Worm (Caenorhabditis elegans) whole organism, L1 larva: ENCODE data around the gene K08F4.5.
A peak's percentile ranks its signal among the peaks of the same experiment; 100 is the strongest.

Source experiments
- C04F5.9 ChIP-seq: sonication (generic microtip); optimal IDR thresholded peaks from 2 replicates; lab custom pipeline; 2016; ENCODE audit warnings: missing genetic modification characterization, missing compliant biosample characterization
- C16A3.4 ChIP-seq: fragments of 150-350 bp; optimal IDR thresholded peaks from 2 replicates; lab custom pipeline; 2014; ENCODE audit warnings: missing biosample characterization, missing genetic modification characterization
- F16B12.6 ChIP-seq: fragments of 150-350 bp; optimal IDR thresholded peaks from 2 replicates; lab custom pipeline; 2014; ENCODE audit warnings: missing biosample characterization, missing genetic modification characterization
- Y116A8C.19 ChIP-seq: sonication (generic microtip); optimal IDR thresholded peaks from 2 replicates; lab custom pipeline; 2016; ENCODE audit warnings: missing compliant biosample characterization, missing genetic modification characterization, borderline replicate concordance
- ama-1 ChIP-seq: fragments of 150-350 bp; optimal IDR thresholded peaks from 2 replicates; lab custom pipeline; 2014
- ceh-88 ChIP-seq: fragments of 200-800 bp; sonication (Bioruptor generic); IDR thresholded peaks from 2 replicates; pipeline ENCODE4 v1.3.6; 2022; ENCODE audit warnings: missing genetic modification characterization, missing compliant biosample characterization
- ces-1 ChIP-seq: fragments of 150-350 bp; optimal IDR thresholded peaks from 2 replicates; lab custom pipeline; 2014; ENCODE audit warnings: missing biosample characterization, missing genetic modification reagents, missing genetic modification characterization
- efl-3 ChIP-seq: fragments of 200-800 bp; sonication (Bioruptor generic); optimal IDR thresholded peaks from 2 replicates; lab custom pipeline; 2018; ENCODE audit warnings: mild to moderate bottlenecking, missing genetic modification characterization, missing compliant biosample characterization
- egl-13 ChIP-seq: sonication (generic microtip); optimal IDR thresholded peaks from 2 replicates; lab custom pipeline; 2016; ENCODE audit warnings: missing genotype, missing genetic modification reagents, missing genetic modification characterization, missing compliant biosample characterization
- elt-3 ChIP-seq, 6 experiments: fragments of 150-350 bp in 1 of 6; sonication (generic microtip); optimal IDR thresholded peaks; 2 replicates each; lab custom pipeline; 2017 to 2018; ENCODE audit warnings: missing biosample characterization in 6 of 6, missing genetic modification characterization in 6 of 6, inconsistent platforms in 1 of 6
- fkh-10 ChIP-seq: sonication (generic microtip); optimal IDR thresholded peaks from 2 replicates; lab custom pipeline; 2017; ENCODE audit warnings: missing biosample characterization, missing genetic modification reagents, missing genetic modification characterization
- fkh-4 ChIP-seq: sonication (generic microtip); optimal IDR thresholded peaks from 2 replicates; lab custom pipeline; 2016; ENCODE audit warnings: missing compliant biosample characterization, missing genetic modification characterization, borderline replicate concordance
- fkh-8 ChIP-seq: sonication (generic microtip); optimal IDR thresholded peaks from 2 replicates; lab custom pipeline; 2016; ENCODE audit warnings: mild to moderate bottlenecking, missing genetic modification characterization, missing compliant biosample characterization
- fos-1 ChIP-seq: fragments of 150-350 bp; optimal IDR thresholded peaks from 2 replicates; lab custom pipeline; 2014; ENCODE audit warnings: missing biosample characterization, missing genetic modification characterization
- grh-1 ChIP-seq: fragments of 200-800 bp; sonication (Bioruptor generic); IDR thresholded peaks from 2 replicates; pipeline ENCODE4 v1.3.6; 2022; ENCODE audit warnings: missing genetic modification reagents, missing genetic modification characterization, missing compliant biosample characterization
- hpl-2 ChIP-seq: fragments of 150-350 bp; optimal IDR thresholded peaks from 2 replicates; lab custom pipeline; 2014; ENCODE audit warnings: missing biosample characterization, missing genetic modification reagents, missing genetic modification characterization
- irx-1 ChIP-seq: sonication (generic microtip); optimal IDR thresholded peaks from 2 replicates; lab custom pipeline; 2016; ENCODE audit warnings: missing genetic modification characterization, missing compliant biosample characterization
- lir-3 ChIP-seq: sonication (generic microtip); optimal IDR thresholded peaks from 2 replicates; lab custom pipeline; 2016; ENCODE audit warnings: mild to moderate bottlenecking, missing genetic modification characterization, moderate library complexity, missing compliant biosample characterization; ENCODE audit not compliant: poor library complexity
- lsy-2 ChIP-seq, 2 experiments: fragments of 150-350 bp; optimal IDR thresholded peaks; 2 replicates each; lab custom pipeline; 2014; ENCODE audit warnings: missing biosample characterization in 2 of 2, missing genetic modification characterization in 2 of 2
- mab-9 ChIP-seq: fragments of 200-800 bp; sonication (Bioruptor generic); IDR thresholded peaks from 2 replicates; pipeline ENCODE4 v1.3.6; 2022; ENCODE audit warnings: missing genetic modification reagents, missing genetic modification characterization, missing compliant biosample characterization
- mdl-1 ChIP-seq, 2 experiments: fragments of 150-350 bp; optimal IDR thresholded peaks; 2 replicates each; lab custom pipeline; 2014 to 2017; ENCODE audit warnings: missing biosample characterization in 2 of 2, missing genetic modification characterization in 2 of 2, inconsistent platforms in 1 of 2
- nhr-19 ChIP-seq: fragments of 200-800 bp; sonication (Bioruptor generic); conservative IDR thresholded peaks from 2 replicates; pipeline ENCODE4 v1.3.6; 2022; ENCODE audit warnings: missing genetic modification characterization, missing compliant biosample characterization
- nhr-237 ChIP-seq: fragments of 150-350 bp; optimal IDR thresholded peaks from 2 replicates; lab custom pipeline; 2014; ENCODE audit warnings: missing biosample characterization, missing genetic modification characterization
- nhr-28 ChIP-seq: fragments of 150-350 bp; optimal IDR thresholded peaks from 2 replicates; lab custom pipeline; 2014; ENCODE audit warnings: missing biosample characterization, missing genetic modification characterization
- nhr-47 ChIP-seq: sonication (generic microtip); optimal IDR thresholded peaks from 2 replicates; lab custom pipeline; 2016; ENCODE audit warnings: mild to moderate bottlenecking, missing genetic modification characterization, moderate library complexity, missing compliant biosample characterization
- nhr-76 ChIP-seq: sonication (generic microtip); optimal IDR thresholded peaks from 2 replicates; lab custom pipeline; 2017; ENCODE audit warnings: missing biosample characterization, missing genetic modification characterization
- nhr-84 ChIP-seq: sonication (generic microtip); optimal IDR thresholded peaks from 2 replicates; lab custom pipeline; 2017; ENCODE audit warnings: missing biosample characterization, missing genetic modification characterization
- nhr-90 ChIP-seq: sonication (generic microtip); optimal IDR thresholded peaks from 2 replicates; lab custom pipeline; 2016; ENCODE audit warnings: mild to moderate bottlenecking, missing genetic modification characterization, missing compliant biosample characterization; ENCODE audit not compliant: poor library complexity
- pax-3 ChIP-seq: fragments of 200-800 bp; sonication (Bioruptor generic); optimal IDR thresholded peaks from 2 replicates; lab custom pipeline; 2018; ENCODE audit warnings: mild to moderate bottlenecking, missing genetic modification characterization, moderate library complexity, missing compliant biosample characterization
- rnt-1 ChIP-seq: sonication (generic microtip); optimal IDR thresholded peaks from 2 replicates; lab custom pipeline; 2016; ENCODE audit warnings: mild to moderate bottlenecking, missing genetic modification characterization, moderate library complexity, missing compliant biosample characterization
- unc-30 ChIP-seq: sonication (generic microtip); optimal IDR thresholded peaks from 2 replicates; lab custom pipeline; 2017; ENCODE audit warnings: missing biosample characterization, missing genetic modification characterization
- unc-86 ChIP-seq: sonication (generic microtip); optimal IDR thresholded peaks from 2 replicates; lab custom pipeline; 2016; ENCODE audit warnings: missing genetic modification characterization, missing compliant biosample characterization
- xbp-1 ChIP-seq: sonication (generic microtip); optimal IDR thresholded peaks from 2 replicates; lab custom pipeline; 2016; ENCODE audit warnings: missing genetic modification characterization, missing compliant biosample characterization
- zag-1 ChIP-seq: fragments of 150-350 bp; optimal IDR thresholded peaks from 2 replicates; lab custom pipeline; 2014; ENCODE audit warnings: missing biosample characterization, missing genetic modification characterization
- ztf-11 ChIP-seq, 2 experiments: sonication (generic microtip); optimal IDR thresholded peaks; 2 replicates each; lab custom pipeline; 2016 to 2017; ENCODE audit warnings: missing genetic modification characterization in 2 of 2, missing biosample characterization in 1 of 2, missing compliant biosample characterization in 1 of 2
- ztf-4 ChIP-seq: fragments of 150-350 bp; optimal IDR thresholded peaks from 2 replicates; lab custom pipeline; 2014; ENCODE audit warnings: missing biosample characterization, missing genetic modification characterization

The K08F4.5 gene

ce11 chrIV:10128906-10129386 is 6.8 kb downstream of the K08F4.5 start, which contains the start of the genes gtbp-1 and K08F4.3 (continued):
- TF ChIP-seq pax-3 (peak; percentile 23), ama-1 (lab: Kevin White, UChicago) (no peak), irx-1 (tag; lab: Kevin White, UChicago) (peak; percentile 10), lir-3 (tag; lab: Kevin White, UChicago) (no peak), mab-9 (no peak), zag-1 (tag; lab: Kevin White, UChicago) (no peak), efl-3 (GFP tag; lab: Kevin White, UChicago) (no peak), nhr-19 (GFP tag; lab: Robert Waterston, UW) (peak; percentile 61), rnt-1 (peak; percentile 76)

ce11 chrIV:10128446-10128845 is 7.3 kb downstream of the K08F4.5 start:
- TF ChIP-seq unc-30 (tag; lab: Kevin White, UChicago): no peak

- no peak for TF ChIP-seq xbp-1 (tag; lab: Kevin White, UChicago)
- no peak for TF ChIP-seq hpl-2 (GFP tag; lab: Kevin White, UChicago)
- no peak for TF ChIP-seq ztf-4
- TF ChIP-seq fkh-4: no peak
- TF ChIP-seq nhr-19 (GFP tag; lab: Robert Waterston, UW): no peak
- no peak for TF ChIP-seq lir-3 (tag; lab: Kevin White, UChicago)
- no peak for TF ChIP-seq fkh-10
- TF ChIP-seq nhr-47 (tag; lab: Kevin White, UChicago): no peak
- no peak for TF ChIP-seq nhr-76 (tag; lab: Kevin White, UChicago)
- TF ChIP-seq C04F5.9 (tag; lab: Kevin White, UChicago): no peak
- no peak for TF ChIP-seq mdl-1 (tag; optimal IDR thresholded peaks at IDR 0.05; lab: Kevin White, UChicago)
- no peak for TF ChIP-seq ces-1 (GFP tag; lab: Kevin White, UChicago)
- no peak for TF ChIP-seq unc-86 (tag; lab: Kevin White, UChicago)
- TF ChIP-seq fkh-8 (tag; lab: Kevin White, UChicago): no peak
Measured at ce11 chrIV:10126544-10126943, 9.2 kb downstream of the K08F4.5 start, which contains the start of gene ctf-18. Gene ctf-18 (minus strand): TSS chrIV:10126644.

- TF ChIP-seq grh-1 (GFP tag; lab: Robert Waterston, UW): no peak
- no peak for TF ChIP-seq F16B12.6 (tag; lab: Kevin White, UChicago)
- no peak for TF ChIP-seq ceh-88 (GFP tag; lab: Robert Waterston, UW)
- TF ChIP-seq nhr-237 (tag; lab: Kevin White, UChicago): no peak
- TF ChIP-seq nhr-84: no peak
- TF ChIP-seq ztf-11 (tag; optimal IDR thresholded peaks at IDR 0.05; lab: Kevin White, UChicago): no peak
- no peak for TF ChIP-seq nhr-90 (tag; lab: Kevin White, UChicago)
- no peak for TF ChIP-seq Y116A8C.19 (tag; lab: Kevin White, UChicago)
- TF ChIP-seq unc-86 (tag; lab: Kevin White, UChicago): no peak
- no peak for TF ChIP-seq elt-3 (tag; optimal IDR thresholded peaks at IDR 0.05; lab: Kevin White, UChicago)
- TF ChIP-seq egl-13 (tag; lab: Kevin White, UChicago): no peak
- no peak for TF ChIP-seq nhr-28 (tag; lab: Kevin White, UChicago)
- no peak for TF ChIP-seq lsy-2 (tag; optimal IDR thresholded peaks at IDR 0.05; lab: Kevin White, UChicago)
- no peak for TF ChIP-seq fos-1
- TF ChIP-seq C16A3.4 (tag; lab: Kevin White, UChicago): no peak
- no peak for TF ChIP-seq efl-3 (GFP tag; lab: Kevin White, UChicago)
Measured at ce11 chrIV:10122205-10122604, 13.5 kb downstream of the K08F4.5 start, which contains the start of gene irld-21. Gene irld-21 (minus strand): TSS chrIV:10122305.
